Worm (Caenorhabditis elegans) whole organism, late embryonic: ENCODE results near the gene B0454.8.

ENCODE experiments used
- ahr-1 ChIP-seq: sonication (generic microtip); optimal IDR thresholded peaks from 2 replicates; lab custom pipeline; 2016; ENCODE audit warnings: missing genetic modification characterization, missing compliant biosample characterization
- fkh-10 ChIP-seq: fragments of 150-350 bp; optimal IDR thresholded peaks from 2 replicates; lab custom pipeline; 2014; ENCODE audit warnings: missing biosample characterization, missing genetic modification reagents, missing genetic modification characterization
- pat-9 ChIP-seq: fragments of 200-800 bp; sonication (Bioruptor generic); optimal IDR thresholded peaks from 2 replicates; lab custom pipeline; 2018; ENCODE audit warnings: mild to moderate bottlenecking, missing genetic modification characterization, moderate library complexity, missing compliant biosample characterization
- pha-4 ChIP-seq: fragments of 150-350 bp; optimal IDR thresholded peaks from 2 replicates; lab custom pipeline; 2018; ENCODE audit warnings: missing biosample characterization, missing genetic modification reagents, missing genetic modification characterization
- unc-55 ChIP-seq: sonication (generic microtip); optimal IDR thresholded peaks from 2 replicates; lab custom pipeline; 2017; ENCODE audit warnings: missing biosample characterization, missing genetic modification reagents, missing genetic modification characterization

- TF ChIP-seq pat-9 (no peak), ahr-1 (tag; lab: Kevin White, UChicago) (no peak), unc-55 (GFP tag; lab: Kevin White, UChicago) (no peak), pha-4 (tag; lab: Kevin White, UChicago) (no peak), fkh-10 (GFP tag; lab: Kevin White, UChicago) (no peak)
These were observed 19.6 kb upstream of the B0454.8 start for ce11 chrII:3062876-3063275.
